Fruit fly (Drosophila melanogaster) whole organism: Measurements from ENCODE around the gene Nadsyn.

Experiments used
- CG8478 ChIP-seq: fragments of >200 bp; optimal IDR thresholded peaks from 2 replicates; lab custom pipeline; 2018; ENCODE audit warnings: inconsistent platforms
- psq ChIP-seq: fragments of >200 bp; optimal IDR thresholded peaks from 2 replicates; lab custom pipeline; 2017
- usp ChIP-seq: fragments of >200 bp; optimal IDR thresholded peaks from 2 replicates; lab custom pipeline; 2017; ENCODE audit warnings: missing biosample characterization, missing genetic modification characterization, mixed read lengths

DNA sequence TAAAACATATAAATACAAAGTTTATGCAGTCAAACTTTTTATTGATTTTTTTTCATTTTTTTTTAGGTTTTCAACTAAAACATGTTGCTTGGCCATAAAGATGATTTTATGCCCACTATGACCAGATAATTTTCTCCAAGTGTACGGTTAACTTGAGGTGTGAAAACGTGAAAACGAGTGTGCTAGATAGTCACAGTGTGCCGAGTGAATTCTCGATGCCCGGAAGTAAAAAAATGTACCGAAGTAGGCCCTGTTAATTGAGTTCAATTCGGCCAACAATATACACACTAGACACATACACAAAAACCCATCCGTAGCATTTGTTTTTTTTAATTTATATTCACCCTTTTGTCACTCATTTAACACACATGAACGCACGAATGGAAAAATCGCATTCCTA lies 26.1 kb downstream of the Nadsyn start, which contains the start of gene Nna1:
- TF ChIP-seq psq (lab: Kevin White, UChicago) (no peak), CG8478 (lab: Kevin White, UChicago) (no peak), usp (GFP tag; lab: Kevin White, UChicago) (no peak)
